Fruit fly (Drosophila melanogaster) S2 (cell line): Measurements from ENCODE around the gene Tsf1.

Source experiments
- CG8478 ChIP-seq: fragments of >200 bp; optimal IDR thresholded peaks from 2 replicates; lab custom pipeline; 2018
- CTCF ChIP-seq, 2 experiments: fragments of >200 bp; optimal IDR thresholded peaks; 2 replicates each; lab custom pipeline; 2018

dm6 chrX:18366033-18366850 lies 20.6 kb upstream of the Tsf1 start, which contains the start of gene CrebB:
- TF ChIP-seq CTCF (optimal IDR thresholded peaks at IDR 0.05; lab: Kevin White, UChicago) (no peak), CG8478 (no peak)
